Fruit fly (Drosophila melanogaster): ENCODE results near the gene gcm2.
A peak's percentile ranks its signal among the peaks of the same experiment; 100 is the strongest.

gcm2 gene

dm6 chr2L:9564527-9564926 lies 43.8 kb upstream of the gcm2 start (continued):
- TF ChIP-seq Jarid2 (GFP tag; optimal IDR thresholded peaks at IDR 0.05): no peak
- TF ChIP-seq Fer2 (tag; optimal IDR thresholded peaks at IDR 0.05): no peak
- TF ChIP-seq wor (GFP tag; IDR thresholded peaks at IDR 0.05): 0 out of 2 replicates have a peak, but pooled peaks have one; percentile 14
- TF ChIP-seq CG3995 (GFP tag; optimal IDR thresholded peaks at IDR 0.05): no peak
- TF ChIP-seq ATbp (GFP tag; optimal IDR thresholded peaks at IDR 0.05): peak; percentile 1
- no peak for TF ChIP-seq crp (GFP tag; optimal IDR thresholded peaks at IDR 0.05)
- TF ChIP-seq CG8359 (GFP tag; optimal IDR thresholded peaks at IDR 0.05; ENCODE audit: borderline replicate concordance): no peak
- TF ChIP-seq CG18764 (GFP tag; optimal IDR thresholded peaks at IDR 0.05): no peak
- TF ChIP-seq CG3838 (GFP tag; optimal IDR thresholded peaks at IDR 0.05): no peak
- no peak for TF ChIP-seq CG7372 (GFP tag; IDR thresholded peaks at IDR 0.05)
- no peak for TF ChIP-seq CG13624 (GFP tag; optimal IDR thresholded peaks at IDR 0.05)
- no peak for TF ChIP-seq Hmx (GFP tag; optimal IDR thresholded peaks at IDR 0.05)
- TF ChIP-seq Doc2 (GFP tag; IDR thresholded peaks at IDR 0.05): no peak
- TF ChIP-seq Nf-YB (GFP tag; optimal IDR thresholded peaks at IDR 0.05): no peak
- TF ChIP-seq gt (GFP tag; IDR thresholded peaks at IDR 0.05): no peak
- TF ChIP-seq Atf3 (GFP tag; optimal IDR thresholded peaks at IDR 0.05): no peak
- TF ChIP-seq CG17568 (GFP tag; optimal IDR thresholded peaks at IDR 0.05): no peak
- peak; percentile 49 for TF ChIP-seq Fer3 (tag; optimal IDR thresholded peaks at IDR 0.05)
- TF ChIP-seq CG10543 (GFP tag; optimal IDR thresholded peaks at IDR 0.05): peak; percentile 16
- no peak for TF ChIP-seq CG12155 (GFP tag; optimal IDR thresholded peaks at IDR 0.05)
- no peak for TF ChIP-seq pzg (GFP tag; optimal IDR thresholded peaks at IDR 0.05)
- no peak for TF ChIP-seq CG4282 (GFP tag; optimal IDR thresholded peaks at IDR 0.05)
- no peak for TF ChIP-seq NC2β (GFP tag; optimal IDR thresholded peaks at IDR 0.05)
- TF ChIP-seq mam (GFP tag; optimal IDR thresholded peaks at IDR 0.05): no peak
- peak; percentile 32 for TF ChIP-seq CG18619 (GFP tag; optimal IDR thresholded peaks at IDR 0.05)
- no peak for TF ChIP-seq CG1603 (tag; optimal IDR thresholded peaks at IDR 0.05)
- no peak for TF ChIP-seq ase (GFP tag; IDR thresholded peaks at IDR 0.05)
- no peak for TF ChIP-seq CG33557 (GFP tag; optimal IDR thresholded peaks at IDR 0.05)
- peak; percentile 85 for TF ChIP-seq grau (tag; optimal IDR thresholded peaks at IDR 0.05)
- TF ChIP-seq CHES-1-like (GFP tag; optimal IDR thresholded peaks at IDR 0.05): no peak
- TF ChIP-seq CG31388 (GFP tag; optimal IDR thresholded peaks at IDR 0.05): no peak
- TF ChIP-seq odd (GFP tag; optimal IDR thresholded peaks at IDR 0.05): no peak
- TF ChIP-seq CG12942 (GFP tag; optimal IDR thresholded peaks at IDR 0.05): no peak
- TF ChIP-seq pfk (GFP tag; optimal IDR thresholded peaks at IDR 0.05): no peak
- TF ChIP-seq bsh (GFP tag; optimal IDR thresholded peaks at IDR 0.05): peak; percentile 16 to 21
- no peak for TF ChIP-seq slou (GFP tag; optimal IDR thresholded peaks at IDR 0.05)
- TF ChIP-seq CG30020 (tag; optimal IDR thresholded peaks at IDR 0.05): no peak
- TF ChIP-seq CG4707 (GFP tag; optimal IDR thresholded peaks at IDR 0.05): no peak
- TF ChIP-seq sob (GFP tag; IDR thresholded peaks at IDR 0.05): no peak
- no peak for TF ChIP-seq CTCF (GFP tag; optimal IDR thresholded peaks at IDR 0.05)
- TF ChIP-seq ac (GFP tag; optimal IDR thresholded peaks at IDR 0.05): no peak
- TF ChIP-seq ewg (GFP tag; optimal IDR thresholded peaks at IDR 0.05): peak; percentile 20
- TF ChIP-seq tx (GFP tag; optimal IDR thresholded peaks at IDR 0.05): no peak
- TF ChIP-seq inv (GFP tag; IDR thresholded peaks at IDR 0.05; ENCODE audit: partially characterized antibody): no peak
- TF ChIP-seq Sry-β (GFP tag; optimal IDR thresholded peaks at IDR 0.05): no peak
- TF ChIP-seq usp (GFP tag; optimal IDR thresholded peaks at IDR 0.05): no peak
- TF ChIP-seq PHDP (tag; optimal IDR thresholded peaks at IDR 0.05): peak; percentile 60
- no peak for TF ChIP-seq Mes4 (GFP tag; optimal IDR thresholded peaks at IDR 0.05)
- TF ChIP-seq run (tag; optimal IDR thresholded peaks at IDR 0.05): no peak
- no peak for TF ChIP-seq CG3163 (GFP tag; optimal IDR thresholded peaks at IDR 0.05)
- no peak for TF ChIP-seq CG12236 (GFP tag; optimal IDR thresholded peaks at IDR 0.05)
- no peak for TF ChIP-seq YL-1 (GFP tag; optimal IDR thresholded peaks at IDR 0.05)

All from whole organism, embryonic.